Worm (Caenorhabditis elegans) whole organism, early embryonic: ENCODE measurements around the gene K12H6.10.

Source experiments
- ama-1 ChIP-seq: fragments of 150-350 bp; optimal IDR thresholded peaks from 2 replicates; lab custom pipeline; 2014
- ceh-13 ChIP-seq: fragments of 200-800 bp; sonication (Bioruptor generic); optimal IDR thresholded peaks from 2 replicates; lab custom pipeline; 2018; ENCODE audit warnings: mild to moderate bottlenecking, missing genetic modification characterization, missing compliant biosample characterization
- flt-1 ChIP-seq: fragments of 200-800 bp; sonication (Bioruptor generic); IDR thresholded peaks from 2 replicates; pipeline ENCODE4 v1.3.6; 2022; ENCODE audit warnings: missing genetic modification characterization, missing compliant biosample characterization

DNA sequence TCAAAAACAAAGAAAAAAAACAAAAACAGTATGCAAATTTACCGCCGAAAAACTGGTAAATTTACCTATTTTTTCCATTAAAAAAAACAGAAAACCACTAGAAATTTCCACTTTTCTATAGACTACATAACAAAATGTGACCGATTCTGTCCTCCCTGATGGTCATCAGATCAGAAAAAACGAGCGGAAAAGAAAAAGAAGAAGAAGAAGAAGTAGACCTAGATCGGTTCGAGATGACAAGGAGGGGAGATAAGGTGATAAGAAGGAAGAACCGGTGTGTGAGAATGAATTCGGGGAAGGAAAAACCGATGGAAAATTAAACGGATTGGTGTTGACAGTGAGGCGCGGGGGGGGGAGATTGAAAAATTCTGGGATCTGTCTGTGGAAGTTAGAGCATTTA lies 33.4 kb downstream of the K12H6.10 start:
- TF ChIP-seq flt-1 (GFP tag; lab: Robert Waterston, UW) (no peak), ceh-13 (GFP tag; lab: Kevin White, UChicago) (no peak), ama-1 (no peak)
